Worm (Caenorhabditis elegans): ENCODE results near the gene srx-66.

srx-66 gene

DNA sequence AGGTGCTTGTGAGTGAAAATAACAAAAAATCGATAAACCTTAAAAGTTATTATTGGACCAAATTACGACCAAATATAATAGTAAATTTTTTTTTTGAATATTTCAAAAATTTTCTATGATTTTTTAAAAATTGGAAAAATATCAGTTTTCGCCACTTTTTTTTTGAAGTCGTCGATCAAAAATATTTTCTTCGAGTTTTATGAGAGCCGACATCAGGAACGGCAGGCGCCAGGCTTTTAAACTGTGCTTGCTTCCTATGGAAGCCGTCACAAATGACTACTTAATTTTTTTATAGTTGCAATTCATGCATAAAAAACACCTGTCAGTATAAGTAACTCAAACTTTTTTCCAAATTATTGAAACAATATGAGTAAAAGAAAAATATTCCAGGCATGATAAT, 16.0 kb upstream of the srx-66 start:
- TF ChIP-seq Y79H2A.3 (GFP tag; conservative IDR thresholded peaks at IDR 0.05): no peak

DNA sequence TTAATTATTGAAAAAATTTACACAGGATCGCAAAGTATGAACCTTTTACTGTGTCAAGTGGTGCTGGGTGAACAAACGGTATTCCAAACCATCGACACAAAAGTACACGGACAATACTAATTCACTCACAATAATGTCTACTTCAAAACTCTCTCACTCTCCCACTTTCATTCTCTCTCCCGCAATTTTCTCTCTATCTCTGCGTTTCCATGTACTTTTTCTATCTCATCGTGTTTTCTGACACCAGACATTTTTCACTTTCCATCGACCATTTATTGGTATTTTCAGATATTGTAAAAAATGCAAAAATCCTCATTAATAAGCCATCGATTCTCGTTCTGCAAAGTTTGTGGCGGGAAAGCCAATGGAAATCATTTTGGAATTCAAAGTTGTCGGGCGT, 13.5 kb upstream of the srx-66 start, which contains the start of gene nhr-156:
Gene nhr-156, plus strand, starts transcription at position 266 of the 400 bp plus-strand sequence.
- TF ChIP-seq sdz-38 (tag; optimal IDR thresholded peaks at IDR 0.05) (no peak), unc-130 (GFP tag; optimal IDR thresholded peaks at IDR 0.05) (no peak), unc-62 (GFP tag; optimal IDR thresholded peaks at IDR 0.05) (no peak), F57A8.1 (GFP tag; optimal IDR thresholded peaks at IDR 0.05) (no peak), attf-5 (GFP tag; optimal IDR thresholded peaks at IDR 0.05) (no peak), F57C9.4 (tag; optimal IDR thresholded peaks at IDR 0.05) (no peak), lin-35 (GFP tag; optimal IDR thresholded peaks at IDR 0.05) (no peak), F22D6.2 (tag; optimal IDR thresholded peaks at IDR 0.05) (no peak), die-1 (tag; optimal IDR thresholded peaks at IDR 0.05) (no peak), sea-2 (GFP tag; IDR thresholded peaks at IDR 0.05) (no peak), F33H1.4 (GFP tag; IDR thresholded peaks at IDR 0.05) (no peak), T07F8.4 (tag; optimal IDR thresholded peaks at IDR 0.05) (no peak), sptf-2 (GFP tag; optimal IDR thresholded peaks at IDR 0.05) (no peak)

DNA sequence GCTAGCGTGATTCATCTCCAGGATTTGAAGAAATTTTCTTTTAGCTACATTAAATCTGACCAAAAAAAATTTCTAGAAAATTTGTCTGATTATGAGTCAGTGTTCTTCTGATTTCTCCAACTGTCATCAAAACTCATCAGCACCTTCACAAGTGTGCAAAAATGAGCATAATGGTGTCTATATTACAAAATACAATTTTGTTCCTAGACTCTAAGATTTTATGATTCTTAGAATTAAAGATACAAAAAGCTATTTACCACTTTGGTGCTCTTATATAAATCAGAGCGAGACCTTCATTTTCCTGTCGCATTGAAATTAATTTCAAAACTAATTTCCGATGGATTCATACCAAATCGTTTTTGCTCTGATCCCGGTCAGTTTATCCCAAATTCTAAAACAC, 6.9 kb upstream of the srx-66 start, which contains the start of gene srx-68:
Gene srx-68, plus strand, starts transcription at position 301 of the 400 bp plus-strand sequence.
- TF ChIP-seq tbp1 (GFP tag; optimal IDR thresholded peaks at IDR 0.05): no peak
- no peak for TF ChIP-seq athp-1 (tag; optimal IDR thresholded peaks at IDR 0.05)
- TF ChIP-seq nhr-120 (GFP tag; IDR thresholded peaks at IDR 0.05): no peak
- no peak for TF ChIP-seq egl-44 (GFP tag; IDR thresholded peaks at IDR 0.05)
- no peak for TF ChIP-seq F55B11.4 (tag; optimal IDR thresholded peaks at IDR 0.05; ENCODE audit: borderline replicate concordance, insufficient read depth)
- TF ChIP-seq pbrm-1 (GFP tag; IDR thresholded peaks at IDR 0.05): no peak
- no peak for TF ChIP-seq repo-1 (tag; optimal IDR thresholded peaks at IDR 0.05)
- TF ChIP-seq nfya-2 (GFP tag; IDR thresholded peaks at IDR 0.05): no peak
- no peak for TF ChIP-seq F39B2.1 (GFP tag; IDR thresholded peaks at IDR 0.05)

DNA sequence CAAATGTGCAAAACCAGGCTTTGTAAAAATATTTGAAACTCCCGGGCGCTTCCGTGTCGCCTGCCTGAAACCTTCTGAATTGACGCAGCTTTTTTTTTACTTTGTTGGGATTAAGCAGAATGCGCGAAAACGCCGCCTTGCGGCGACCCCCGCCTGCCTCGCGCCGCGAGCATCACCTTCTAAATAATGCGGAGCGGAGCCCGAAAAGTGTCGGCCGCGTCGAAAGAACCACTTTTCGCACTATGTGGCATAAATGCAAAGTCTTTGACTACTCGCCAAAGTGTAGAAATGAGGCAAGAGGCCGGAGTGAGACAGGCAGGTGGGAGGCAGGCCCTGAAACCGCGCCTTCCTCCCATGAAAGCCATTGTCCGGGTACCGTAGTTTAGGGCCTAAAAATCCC, 6.3 kb upstream of the srx-66 start:
- no peak for TF ChIP-seq nfyb-1 (GFP tag; IDR thresholded peaks at IDR 0.05)
- TF ChIP-seq snpc-4 (GFP tag; optimal IDR thresholded peaks at IDR 0.05): no peak
- TF ChIP-seq snpc-4 (tag; optimal IDR thresholded peaks at IDR 0.05): peak in 2 of 4 experiments; percentile 60 to 79
- 0 out of 2 replicates have a peak, but pooled peaks have one; percentile 38 for TF ChIP-seq nhr-120 (GFP tag; IDR thresholded peaks at IDR 0.05)
- TF ChIP-seq hrde-1 (tag; optimal IDR thresholded peaks at IDR 0.05; ENCODE audit: borderline replicate concordance): no peak

DNA sequence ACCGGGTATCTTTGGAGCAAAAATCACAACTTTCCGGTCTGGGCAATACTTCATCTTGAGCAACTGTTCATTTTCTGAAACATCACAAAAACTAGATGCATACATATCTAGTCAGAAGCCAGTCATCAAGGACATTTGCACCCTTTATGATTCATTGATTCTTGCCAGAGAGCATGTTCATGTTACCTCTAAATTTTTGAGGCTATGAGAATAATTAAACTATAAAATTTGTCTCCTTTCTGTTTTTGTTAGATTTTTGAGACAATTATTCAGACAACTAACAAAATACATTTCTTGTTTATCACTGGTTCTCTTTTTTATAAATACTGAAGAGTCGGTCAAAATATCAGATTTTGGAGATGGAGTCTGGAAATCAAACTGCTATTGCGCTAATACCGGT, 2.9 kb upstream of the srx-66 start, which contains the start of gene srx-67:
Gene srx-67, plus strand, starts transcription at position 301 of the 400 bp plus-strand sequence.
- TF ChIP-seq madf-6 (GFP tag; IDR thresholded peaks at IDR 0.05) (no peak), ztf-22 (GFP tag; optimal IDR thresholded peaks at IDR 0.05) (no peak), hlh-26 (GFP tag; conservative IDR thresholded peaks at IDR 0.05) (no peak), attf-6 (GFP tag; IDR thresholded peaks at IDR 0.05) (no peak), ceh-40 (GFP tag; IDR thresholded peaks at IDR 0.05) (no peak), let-607 (tag; optimal IDR thresholded peaks at IDR 0.05) (no peak), F33H1.4 (GFP tag; IDR thresholded peaks at IDR 0.05) (no peak), Y53F4B.3 (GFP tag; IDR thresholded peaks at IDR 0.05) (no peak), egl-44 (GFP tag; IDR thresholded peaks at IDR 0.05) (no peak), ztf-25 (GFP tag; IDR thresholded peaks at IDR 0.05) (no peak)

Data from whole organism, young adult.